Worm (Caenorhabditis elegans) whole organism, L2 larva: ENCODE measurements around the gene mbl-1.

Source experiments
- C34F6.9 ChIP-seq: fragments of 150-350 bp; optimal IDR thresholded peaks from 2 replicates; lab custom pipeline; 2014; ENCODE audit warnings: missing biosample characterization, missing genetic modification characterization
- F13H6.1 ChIP-seq: sonication (generic microtip); optimal IDR thresholded peaks from 2 replicates; lab custom pipeline; 2016; ENCODE audit warnings: missing genetic modification characterization, missing compliant biosample characterization
- R02D3.7 ChIP-seq: fragments of 150-350 bp; optimal IDR thresholded peaks from 2 replicates; lab custom pipeline; 2014; ENCODE audit warnings: missing biosample characterization, missing genetic modification characterization
- Y55F3AM.14 ChIP-seq: fragments of 200-800 bp; sonication (Bioruptor generic); optimal IDR thresholded peaks from 2 replicates; lab custom pipeline; 2018; ENCODE audit warnings: mild to moderate bottlenecking, missing genetic modification characterization, missing compliant biosample characterization
- ZK546.5 ChIP-seq: sonication (generic microtip); optimal IDR thresholded peaks from 2 replicates; lab custom pipeline; 2017; ENCODE audit warnings: missing biosample characterization, missing genetic modification characterization
- alr-1 ChIP-seq: fragments of 150-350 bp; optimal IDR thresholded peaks from 2 replicates; lab custom pipeline; 2014; ENCODE audit warnings: missing biosample characterization, missing genetic modification characterization
- aly-2 ChIP-seq: fragments of 150-350 bp; optimal IDR thresholded peaks from 2 replicates; lab custom pipeline; 2014; ENCODE audit warnings: missing biosample characterization, missing genetic modification characterization
- ama-1 ChIP-seq: fragments of 150-350 bp; optimal IDR thresholded peaks from 2 replicates; lab custom pipeline; 2018; ENCODE audit warnings: inconsistent platforms
- ceh-16 ChIP-seq: fragments of 150-350 bp; optimal IDR thresholded peaks from 2 replicates; lab custom pipeline; 2014; ENCODE audit warnings: missing biosample characterization, missing genetic modification characterization
- ceh-82 ChIP-seq: fragments of 150-350 bp; optimal IDR thresholded peaks from 2 replicates; lab custom pipeline; 2014; ENCODE audit warnings: missing biosample characterization, missing genetic modification characterization
- dmd-4 ChIP-seq: sonication (generic microtip); optimal IDR thresholded peaks from 2 replicates; lab custom pipeline; 2017; ENCODE audit warnings: missing biosample characterization, missing genetic modification characterization
- egl-27 ChIP-seq: sonication (generic microtip); optimal IDR thresholded peaks from 3 replicates; lab custom pipeline; 2017; ENCODE audit warnings: missing biosample characterization, missing genetic modification reagents, missing genetic modification characterization
- elt-1 ChIP-seq: fragments of 150-350 bp; optimal IDR thresholded peaks from 2 replicates; lab custom pipeline; 2014; ENCODE audit warnings: missing biosample characterization, missing genetic modification characterization
- elt-3 ChIP-seq: sonication (generic microtip); optimal IDR thresholded peaks from 2 replicates; lab custom pipeline; 2017; ENCODE audit warnings: missing biosample characterization, missing genetic modification characterization
- gmeb-1 ChIP-seq: fragments of 150-350 bp; optimal IDR thresholded peaks from 2 replicates; lab custom pipeline; 2014; ENCODE audit warnings: missing biosample characterization, missing genetic modification characterization
- lin-11 ChIP-seq: fragments of 150-350 bp; sonication (generic microtip); optimal IDR thresholded peaks from 2 replicates; lab custom pipeline; 2014; ENCODE audit warnings: missing biosample characterization, missing genetic modification characterization, inconsistent platforms, mixed read lengths
- lin-13 ChIP-seq: fragments of 150-350 bp; optimal IDR thresholded peaks from 2 replicates; lab custom pipeline; 2014; ENCODE audit warnings: missing biosample characterization, missing genetic modification reagents, missing genetic modification characterization
- lin-39 ChIP-seq: fragments of 150-350 bp; optimal IDR thresholded peaks from 2 replicates; lab custom pipeline; 2014; ENCODE audit warnings: missing biosample characterization, missing genetic modification reagents, missing genetic modification characterization
- lsy-2 ChIP-seq, 2 experiments: fragments of 150-350 bp in 1 of 2; sonication (generic microtip) in 1 of 2; optimal IDR thresholded peaks; 2 replicates each; lab custom pipeline; 2014 to 2017; ENCODE audit warnings: missing biosample characterization in 2 of 2, missing genetic modification characterization in 2 of 2
- mab-5 ChIP-seq: fragments of 150-350 bp; optimal IDR thresholded peaks from 2 replicates; lab custom pipeline; 2014; ENCODE audit warnings: missing biosample characterization, missing genetic modification characterization
- mdl-1 ChIP-seq, 2 experiments: fragments of 150-350 bp in 1 of 2; sonication (generic microtip) in 1 of 2; optimal IDR thresholded peaks; 2 replicates each; lab custom pipeline; 2017; ENCODE audit warnings: missing biosample characterization in 2 of 2, missing genetic modification characterization in 2 of 2
- nhr-10 ChIP-seq: sonication (generic microtip); optimal IDR thresholded peaks from 2 replicates; lab custom pipeline; 2017; ENCODE audit warnings: missing biosample characterization, missing genetic modification characterization
- nhr-11 ChIP-seq: fragments of 150-350 bp; optimal IDR thresholded peaks from 2 replicates; lab custom pipeline; 2014; ENCODE audit warnings: missing biosample characterization, missing genetic modification characterization
- nhr-129 ChIP-seq: fragments of 150-350 bp; optimal IDR thresholded peaks from 2 replicates; lab custom pipeline; 2014; ENCODE audit warnings: missing biosample characterization, missing genetic modification characterization
- nhr-21 ChIP-seq: fragments of 150-350 bp; optimal IDR thresholded peaks from 2 replicates; lab custom pipeline; 2014; ENCODE audit warnings: missing biosample characterization, missing genetic modification characterization
- nhr-237 ChIP-seq: fragments of 150-350 bp; optimal IDR thresholded peaks from 2 replicates; lab custom pipeline; 2014; ENCODE audit warnings: missing biosample characterization, missing genetic modification characterization
- nhr-25 ChIP-seq: fragments of 150-350 bp; sonication (generic microtip); optimal IDR thresholded peaks from 3 replicates; lab custom pipeline; 2014; ENCODE audit warnings: missing biosample characterization, missing genetic modification characterization
- nhr-6 ChIP-seq: fragments of 150-350 bp; optimal IDR thresholded peaks from 2 replicates; lab custom pipeline; 2014; ENCODE audit warnings: missing biosample characterization, missing genetic modification characterization
- nhr-77 ChIP-seq: fragments of 150-350 bp; optimal IDR thresholded peaks from 2 replicates; lab custom pipeline; 2014; ENCODE audit warnings: missing biosample characterization, missing genetic modification characterization
- peb-1 ChIP-seq: fragments of 150-350 bp; optimal IDR thresholded peaks from 2 replicates; lab custom pipeline; 2014; ENCODE audit warnings: missing biosample characterization, missing genetic modification characterization
- sem-4 ChIP-seq: fragments of 150-350 bp; optimal IDR thresholded peaks from 2 replicates; lab custom pipeline; 2014; ENCODE audit warnings: missing biosample characterization, missing genetic modification reagents, missing genetic modification characterization
- skn-1 ChIP-seq: sonication (generic microtip); optimal IDR thresholded peaks from 2 replicates; lab custom pipeline; 2017; ENCODE audit warnings: missing biosample characterization, missing genetic modification characterization
- sma-3 ChIP-seq: sonication (generic microtip); optimal IDR thresholded peaks from 2 replicates; lab custom pipeline; 2016; ENCODE audit warnings: missing genetic modification reagents, missing genetic modification characterization, missing compliant biosample characterization
- sma-9 ChIP-seq, 2 experiments: fragments of 150-350 bp in 1 of 2; sonication (generic microtip) in 1 of 2; optimal IDR thresholded peaks; 2 replicates each; lab custom pipeline; 2014 to 2016; ENCODE audit warnings: missing genetic modification characterization in 2 of 2, mild to moderate bottlenecking in 1 of 2, missing biosample characterization in 1 of 2, missing compliant biosample characterization in 1 of 2, missing genetic modification reagents in 1 of 2, moderate library complexity in 1 of 2
- snpc-4 ChIP-seq: fragments of 150-350 bp; optimal IDR thresholded peaks from 2 replicates; lab custom pipeline; 2014; ENCODE audit warnings: missing biosample characterization, missing genetic modification characterization
- unc-62 ChIP-seq: fragments of 150-350 bp; optimal IDR thresholded peaks from 2 replicates; lab custom pipeline; 2014; ENCODE audit warnings: missing biosample characterization, missing genetic modification reagents, missing genetic modification characterization
- zag-1 ChIP-seq: fragments of 150-350 bp; optimal IDR thresholded peaks from 2 replicates; lab custom pipeline; 2014; ENCODE audit warnings: missing biosample characterization, missing genetic modification characterization
- ztf-1 ChIP-seq: fragments of 200-800 bp; sonication (Bioruptor generic); conservative IDR thresholded peaks from 2 replicates; pipeline ENCODE4 v1.3.6; 2022; ENCODE audit warnings: missing genetic modification characterization, missing compliant biosample characterization
- ztf-4 ChIP-seq: fragments of 150-350 bp; optimal IDR thresholded peaks from 2 replicates; lab custom pipeline; 2014; ENCODE audit warnings: missing biosample characterization, missing genetic modification characterization

The mbl-1 gene

ce11 chrX:17003473-17004123 lies 25.2 kb downstream of the mbl-1 start:
- TF ChIP-seq nhr-25 (no peak), sma-9 (GFP tag; optimal IDR thresholded peaks at IDR 0.05; lab: Kevin White, UChicago) (no peak), sma-9 (tag; optimal IDR thresholded peaks at IDR 0.05; lab: Kevin White, UChicago) (no peak), ztf-4 (tag; lab: Kevin White, UChicago) (no peak), aly-2 (tag; lab: Kevin White, UChicago) (no peak), elt-3 (tag; lab: Kevin White, UChicago) (no peak), R02D3.7 (no peak), nhr-10 (tag; lab: Kevin White, UChicago) (no peak), F13H6.1 (tag; lab: Kevin White, UChicago) (no peak), ama-1 (no peak), lin-39 (tag; lab: Kevin White, UChicago) (no peak), skn-1 (tag; lab: Kevin White, UChicago) (no peak), sem-4 (peak; percentile 75), lin-11 (tag; lab: Kevin White, UChicago) (no peak), lin-13 (peak; percentile 5), egl-27 (no peak), nhr-77 (tag; lab: Kevin White, UChicago) (no peak), mdl-1 (tag; optimal IDR thresholded peaks at IDR 0.05; lab: Kevin White, UChicago) (no peak), alr-1 (no peak), ceh-16 (no peak), elt-1 (tag; lab: Kevin White, UChicago) (no peak), peb-1 (tag; lab: Kevin White, UChicago) (no peak), nhr-11 (no peak), Y55F3AM.14 (GFP tag; lab: Kevin White, UChicago) (no peak), sma-3 (GFP tag; lab: Kevin White, UChicago) (no peak), lsy-2 (tag; optimal IDR thresholded peaks at IDR 0.05; lab: Kevin White, UChicago) (peak in 1 of 2 experiments; percentile 16), ZK546.5 (tag; lab: Kevin White, UChicago) (no peak), nhr-129 (tag; lab: Kevin White, UChicago) (peak; percentile 36), unc-62 (GFP tag; lab: Kevin White, UChicago) (no peak), ztf-1 (GFP tag; lab: Robert Waterston, UW) (no peak), snpc-4 (tag; lab: Kevin White, UChicago) (no peak), mab-5 (tag; lab: Kevin White, UChicago) (peak; percentile 68), nhr-21 (tag; lab: Kevin White, UChicago) (no peak), nhr-6 (tag; lab: Kevin White, UChicago) (no peak)

DNA sequence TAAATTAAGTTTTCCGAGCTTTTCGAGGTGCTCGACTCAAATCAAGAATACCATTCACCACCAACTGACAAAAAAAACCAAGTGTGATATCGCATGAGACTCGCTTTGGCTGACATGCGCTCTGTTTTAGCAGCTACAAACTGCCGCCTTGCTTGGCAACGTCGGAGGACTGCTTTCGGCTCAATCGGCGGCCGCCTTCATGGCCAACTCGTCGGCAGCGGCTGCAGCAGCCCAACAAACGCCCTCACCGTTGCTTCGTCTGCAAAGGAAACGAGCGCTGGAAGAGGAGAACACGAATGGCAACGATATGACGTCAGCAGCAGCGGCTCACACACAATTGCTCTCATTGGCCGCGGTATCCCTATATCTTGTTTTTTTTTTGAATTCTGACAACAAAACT lies 28.4 kb downstream of the mbl-1 start:
- TF ChIP-seq lin-13 (no peak), Y55F3AM.14 (GFP tag; lab: Kevin White, UChicago) (no peak), nhr-237 (tag; lab: Kevin White, UChicago) (no peak), sma-3 (GFP tag; lab: Kevin White, UChicago) (no peak), C34F6.9 (no peak), aly-2 (tag; lab: Kevin White, UChicago) (no peak), lsy-2 (tag; optimal IDR thresholded peaks at IDR 0.05; lab: Kevin White, UChicago) (no peak), ztf-1 (GFP tag; lab: Robert Waterston, UW) (no peak), gmeb-1 (tag; lab: Kevin White, UChicago) (no peak)

ce11 chrX:17013162-17013561 lies 34.8 kb downstream of the mbl-1 start, which contains the start of gene F35B3.3:
TSS of gene F35B3.3 (plus strand) at chrX:17013462.
- TF ChIP-seq dmd-4 (tag; lab: Kevin White, UChicago): no peak
- no peak for TF ChIP-seq zag-1
- TF ChIP-seq elt-3 (tag; lab: Kevin White, UChicago): no peak
- no peak for TF ChIP-seq ceh-16
- TF ChIP-seq ZK546.5 (tag; lab: Kevin White, UChicago): no peak
- TF ChIP-seq Y55F3AM.14 (GFP tag; lab: Kevin White, UChicago): no peak
- no peak for TF ChIP-seq elt-1 (tag; lab: Kevin White, UChicago)
- TF ChIP-seq mdl-1 (tag; optimal IDR thresholded peaks at IDR 0.05; lab: Kevin White, UChicago): no peak
- no peak for TF ChIP-seq ceh-82
